Fruit fly (Drosophila melanogaster): Measurements from ENCODE around the gene lic.

The lic gene

DNA sequence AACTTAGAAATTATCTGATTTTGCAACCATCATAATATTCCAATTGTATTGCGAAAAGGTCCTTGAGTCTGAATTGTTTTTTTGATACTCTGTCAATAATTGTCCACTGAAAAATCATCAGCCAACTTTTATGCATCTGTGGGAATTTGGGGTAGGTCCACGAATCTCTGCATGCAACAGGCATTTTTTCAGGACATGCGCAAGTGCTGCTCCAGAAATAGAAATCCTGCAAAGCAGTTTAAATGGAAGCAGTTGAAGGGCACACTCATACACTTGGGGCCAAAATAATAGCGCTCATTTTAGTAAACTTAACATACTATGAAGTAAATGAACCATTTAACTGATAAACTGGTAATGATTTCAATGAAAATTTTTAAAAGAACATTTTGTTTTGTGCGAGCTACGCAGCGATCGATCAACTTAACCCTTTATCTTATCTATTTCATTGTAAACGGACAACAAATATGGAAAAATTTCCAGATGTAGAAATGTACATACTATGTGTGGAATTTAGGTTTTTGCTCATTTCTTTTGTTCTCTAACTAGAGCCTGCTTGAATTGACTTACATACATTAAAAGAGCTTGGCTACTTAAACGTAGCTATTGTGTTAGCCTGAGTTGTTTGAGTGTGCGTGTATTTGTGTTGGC lies 39.4 kb downstream of the lic start (continued):
- peak; percentile 53 for TF ChIP-seq Mad (GFP tag; optimal IDR thresholded peaks at IDR 0.05)
- TF ChIP-seq ro (GFP tag; IDR thresholded peaks at IDR 0.05): no peak
- TF ChIP-seq esg (GFP tag; conservative IDR thresholded peaks at IDR 0.05): peak; percentile 48
- TF ChIP-seq CG34376 (GFP tag; optimal IDR thresholded peaks at IDR 0.05): peak; percentile 63
- TF ChIP-seq onecut (GFP tag; IDR thresholded peaks at IDR 0.05): peak; percentile 55
- peak; percentile 83 for TF ChIP-seq CG13424 (tag; optimal IDR thresholded peaks at IDR 0.05)
- no peak for TF ChIP-seq aop (GFP tag; IDR thresholded peaks at IDR 0.05)
- no peak for TF ChIP-seq CG42726 (GFP tag; IDR thresholded peaks at IDR 0.05; ENCODE audit: partially characterized antibody)
- peak; percentile 64 for TF ChIP-seq CG10543 (GFP tag; optimal IDR thresholded peaks at IDR 0.05)
- no peak for TF ChIP-seq CG16813 (GFP tag; IDR thresholded peaks at IDR 0.05; ENCODE audit: partially characterized antibody)
- TF ChIP-seq CG6813 (GFP tag; optimal IDR thresholded peaks at IDR 0.05): peak; percentile 1
- TF ChIP-seq bbx (GFP tag; IDR thresholded peaks at IDR 0.05; ENCODE audit: partially characterized antibody): no peak
- TF ChIP-seq Dek (tag; optimal IDR thresholded peaks at IDR 0.05): peak; percentile 54
- peak; percentile 50 for TF ChIP-seq gcm2 (GFP tag; optimal IDR thresholded peaks at IDR 0.05)
- peak; percentile 42 for TF ChIP-seq Abd-B (GFP tag; optimal IDR thresholded peaks at IDR 0.05)
- peak; percentile 74 for TF ChIP-seq CG12391 (tag; optimal IDR thresholded peaks at IDR 0.05)
- TF ChIP-seq CG7987 (GFP tag; optimal IDR thresholded peaks at IDR 0.05): no peak
- peak; percentile 70 for TF ChIP-seq lilli (GFP tag; optimal IDR thresholded peaks at IDR 0.05)
- TF ChIP-seq Asciz (GFP tag; optimal IDR thresholded peaks at IDR 0.05): peak; percentile 48
- TF ChIP-seq sr (GFP tag; IDR thresholded peaks at IDR 0.05): no peak
- TF ChIP-seq Nf-YC (tag; optimal IDR thresholded peaks at IDR 0.05): peak; percentile 55
- peak; percentile 55 for TF ChIP-seq kah (GFP tag; optimal IDR thresholded peaks at IDR 0.05)
- peak; percentile 61 for TF ChIP-seq CG30431 (GFP tag; optimal IDR thresholded peaks at IDR 0.05)
- TF ChIP-seq seq (GFP tag; IDR thresholded peaks at IDR 0.05): 0 out of 2 replicates have a peak, but pooled peaks have one; percentile 16
- no peak for TF ChIP-seq bowl (GFP tag; IDR thresholded peaks at IDR 0.05)
- no peak for TF ChIP-seq Neu2 (GFP tag; optimal IDR thresholded peaks at IDR 0.05; ENCODE audit: borderline replicate concordance)
- no peak for TF ChIP-seq CG4404 (GFP tag; IDR thresholded peaks at IDR 0.05)
- peak; percentile 55 for TF ChIP-seq CG1603 (tag; optimal IDR thresholded peaks at IDR 0.05)
- peak; percentile 9 for TF ChIP-seq fd64A (GFP tag; optimal IDR thresholded peaks at IDR 0.05)
- TF ChIP-seq al (GFP tag; IDR thresholded peaks at IDR 0.05): no peak
- peak; percentile 73 for TF ChIP-seq CG1529 (GFP tag; optimal IDR thresholded peaks at IDR 0.05)
- no peak for TF ChIP-seq gt (GFP tag; IDR thresholded peaks at IDR 0.05)
- no peak for TF ChIP-seq ham (GFP tag; IDR thresholded peaks at IDR 0.05)
- TF ChIP-seq CG11696 (GFP tag; IDR thresholded peaks at IDR 0.05): peak; percentile 91; the same call in 1 of the 2 replicates
- no peak for TF ChIP-seq CG3726 (GFP tag; IDR thresholded peaks at IDR 0.05)
- no peak for TF ChIP-seq ttk (GFP tag; IDR thresholded peaks at IDR 0.05)
- peak; percentile 54 for TF ChIP-seq her (GFP tag; optimal IDR thresholded peaks at IDR 0.05)
- peak; percentile 77 for TF ChIP-seq sug (tag; optimal IDR thresholded peaks at IDR 0.05)
- peak; percentile 69 for TF ChIP-seq CG15011 (GFP tag; optimal IDR thresholded peaks at IDR 0.05)
- 0 out of 2 replicates have a peak, but pooled peaks have one; percentile 23 for TF ChIP-seq Gsc (GFP tag; IDR thresholded peaks at IDR 0.05)
- TF ChIP-seq stc (GFP tag; IDR thresholded peaks at IDR 0.05): peak; percentile 12; the same call in 1 of the 2 replicates
- TF ChIP-seq CkIIα-i1 (GFP tag; IDR thresholded peaks at IDR 0.05): no peak
- peak; percentile 52; the same call in 1 of the 3 replicates for TF ChIP-seq ci (GFP tag; IDR thresholded peaks at IDR 0.05)
- TF ChIP-seq CG9797 (GFP tag; optimal IDR thresholded peaks at IDR 0.05): no peak
- peak; percentile 52 for TF ChIP-seq Usf (GFP tag; optimal IDR thresholded peaks at IDR 0.05)
- TF ChIP-seq tup (GFP tag; optimal IDR thresholded peaks at IDR 0.05): no peak
- no peak for TF ChIP-seq Tbp (GFP tag; optimal IDR thresholded peaks at IDR 0.05)
- TF ChIP-seq CG1647 (GFP tag; optimal IDR thresholded peaks at IDR 0.05): peak; percentile 40
- TF ChIP-seq CG18764 (GFP tag; optimal IDR thresholded peaks at IDR 0.05): peak; percentile 33
- TF ChIP-seq slp2 (GFP tag; optimal IDR thresholded peaks at IDR 0.05): peak; percentile 71

Measured in whole organism, embryonic.